Worm (Caenorhabditis elegans) whole organism, L4/young adult: ENCODE data around the gene K11E4.6.

Source experiments
- W03F9.2 ChIP-seq: fragments of 150-350 bp; optimal IDR thresholded peaks from 2 replicates; lab custom pipeline; 2014; ENCODE audit warnings: missing biosample characterization, missing genetic modification characterization
- him-1 ChIP-seq: sonication (generic microtip); optimal IDR thresholded peaks from 2 replicates; lab custom pipeline; 2016; ENCODE audit warnings: missing genotype, missing genetic modification reagents, missing genetic modification characterization, missing compliant biosample characterization

- TF ChIP-seq W03F9.2 (tag; lab: Kevin White, UChicago): no peak
- no peak for TF ChIP-seq him-1 (tag; lab: Kevin White, UChicago)
Observed at ce11 chrX:13745558-13745957, 21.1 kb downstream of the K11E4.6 start.
